Worm (Caenorhabditis elegans): ENCODE data around the gene fbxb-11.

ce11 chrII:1712938-1713337 is 11.5 kb upstream of the fbxb-11 start, which contains the start of gene btb-7:
- TF ChIP-seq ceh-20 (GFP tag; IDR thresholded peaks at IDR 0.05) (no peak), ama-1 (optimal IDR thresholded peaks at IDR 0.05) (no peak)

Data from whole organism, L4 larva.